Worm (Caenorhabditis elegans): ENCODE results near the gene F32A5.4.

ce11 chrII:7205388-7205787 is 23.6 kb upstream of the F32A5.4 start, which contains the start of gene srd-59:
- no peak for TF ChIP-seq ama-1 (optimal IDR thresholded peaks at IDR 0.05)
- TF ChIP-seq aly-1 (tag; optimal IDR thresholded peaks at IDR 0.05) = no peak
- no peak for TF ChIP-seq B0310.2 (tag; optimal IDR thresholded peaks at IDR 0.05)
- TF ChIP-seq pes-1 (GFP tag; IDR thresholded peaks at IDR 0.05) = no peak
- TF ChIP-seq tbx-37 (GFP tag; conservative IDR thresholded peaks at IDR 0.05) = no peak
- no peak for TF ChIP-seq flt-1 (GFP tag; IDR thresholded peaks at IDR 0.05)
- TF ChIP-seq scrt-1 (GFP tag; IDR thresholded peaks at IDR 0.05) = no peak
- no peak for TF ChIP-seq tra-4 (tag; optimal IDR thresholded peaks at IDR 0.05)
- TF ChIP-seq hnd-1 (tag; optimal IDR thresholded peaks at IDR 0.05) = no peak

Measured in whole organism, early embryonic.